Worm (Caenorhabditis elegans) whole organism, L3 larva: Measurements from ENCODE around the gene F57A10.2.
"Not testable (repeated sequence)": the region's sequence is repeated elsewhere in the genome, so short reads cannot be mapped to it uniquely, and the experiment has no call there.

ENCODE experiments used
- ZK546.5 ChIP-seq: sonication (generic microtip); optimal IDR thresholded peaks from 2 replicates; lab custom pipeline; 2017; ENCODE audit warnings: missing biosample characterization, missing genetic modification characterization
- aly-2 ChIP-seq: fragments of 150-350 bp; optimal IDR thresholded peaks from 2 replicates; lab custom pipeline; 2014; ENCODE audit warnings: missing biosample characterization, missing genetic modification characterization
- ama-1 ChIP-seq: fragments of 150-350 bp; optimal IDR thresholded peaks from 2 replicates; lab custom pipeline; 2018
- ceh-9 ChIP-seq: sonication (generic microtip); optimal IDR thresholded peaks from 2 replicates; lab custom pipeline; 2018; ENCODE audit warnings: missing biosample characterization, missing genetic modification characterization
- elt-2 ChIP-seq: sonication (generic microtip); optimal IDR thresholded peaks from 2 replicates; lab custom pipeline; 2016; ENCODE audit warnings: missing genetic modification reagents, mild to moderate bottlenecking, missing genetic modification characterization, missing compliant biosample characterization
- fkh-2 ChIP-seq: fragments of 150-350 bp; optimal IDR thresholded peaks from 2 replicates; lab custom pipeline; 2014; ENCODE audit warnings: missing biosample characterization, missing genetic modification reagents, missing genetic modification characterization
- mml-1 ChIP-seq: fragments of 150-350 bp; sonication (generic microtip); optimal IDR thresholded peaks from 3 replicates; lab custom pipeline; 2014; ENCODE audit warnings: missing biosample characterization, missing genetic modification characterization
- nfya-1 ChIP-seq: sonication (generic microtip); optimal IDR thresholded peaks from 2 replicates; lab custom pipeline; 2017; ENCODE audit warnings: missing genetic modification characterization, mild to moderate bottlenecking, missing compliant biosample characterization, antibody characterized with exemption, moderate library complexity; ENCODE audit not compliant: insufficient read depth
- nhr-11 ChIP-seq: fragments of 150-350 bp; optimal IDR thresholded peaks from 2 replicates; lab custom pipeline; 2014; ENCODE audit warnings: missing biosample characterization, missing genetic modification characterization
- nhr-28 ChIP-seq: fragments of 150-350 bp; optimal IDR thresholded peaks from 2 replicates; lab custom pipeline; 2014; ENCODE audit warnings: missing biosample characterization, missing genetic modification characterization
- nhr-43 ChIP-seq: sonication (generic microtip); optimal IDR thresholded peaks from 2 replicates; lab custom pipeline; 2016; ENCODE audit warnings: mild to moderate bottlenecking, missing genetic modification characterization, missing compliant biosample characterization; ENCODE audit not compliant: poor library complexity, severe bottlenecking
- nhr-76 ChIP-seq: fragments of 150-350 bp; sonication (generic microtip); optimal IDR thresholded peaks from 5 replicates; lab custom pipeline; 2014; ENCODE audit warnings: missing biosample characterization, missing genetic modification characterization
- skn-1 ChIP-seq: fragments of 150-350 bp; optimal IDR thresholded peaks from 2 replicates; lab custom pipeline; 2014; ENCODE audit warnings: missing biosample characterization, missing genetic modification characterization
- snpc-4 ChIP-seq: fragments of 150-350 bp; optimal IDR thresholded peaks from 2 replicates; lab custom pipeline; 2014; ENCODE audit warnings: missing biosample characterization, missing genetic modification characterization
- zag-1 ChIP-seq: fragments of 150-350 bp; optimal IDR thresholded peaks from 2 replicates; lab custom pipeline; 2014; ENCODE audit warnings: missing biosample characterization, missing genetic modification characterization
- ztf-4 ChIP-seq: fragments of 150-350 bp; optimal IDR thresholded peaks from 2 replicates; lab custom pipeline; 2014; ENCODE audit warnings: missing biosample characterization, missing genetic modification characterization

F57A10.2 gene

ce11 chrV:15811982-15812381 lies 45.6 kb downstream of the F57A10.2 start, which contains the start of gene nhr-282:
TSS of gene nhr-282 (plus strand) at chrV:15812282.
- not testable (repeated sequence) for TF ChIP-seq ztf-4 (tag; lab: Kevin White, UChicago); nhr-11; nhr-28 (tag; lab: Kevin White, UChicago)

- no peak for TF ChIP-seq ceh-9 (tag; lab: Kevin White, UChicago)
- TF ChIP-seq elt-2 (tag; lab: Kevin White, UChicago) = no peak
- TF ChIP-seq nhr-43 (tag; lab: Kevin White, UChicago) = no peak
- TF ChIP-seq ZK546.5 (tag; lab: Kevin White, UChicago) = no peak
- no peak for TF ChIP-seq zag-1 (tag; lab: Kevin White, UChicago)
- no peak for TF ChIP-seq aly-2
- no peak for TF ChIP-seq nhr-76 (tag; lab: Kevin White, UChicago)
- TF ChIP-seq ama-1 = no peak
- no peak for TF ChIP-seq nfya-1 (tag; lab: Kevin White, UChicago)
- TF ChIP-seq snpc-4 (tag; lab: Kevin White, UChicago) = no peak
- TF ChIP-seq skn-1 = no peak
- no peak for TF ChIP-seq fkh-2 (tag; lab: Kevin White, UChicago)
- TF ChIP-seq mml-1 (tag; lab: Kevin White, UChicago) = no peak
Observed at ce11 chrV:15815962-15816432, 49.6 kb downstream of the F57A10.2 start, which contains the start of the genes fbxa-69 and F54B8.4. TSS of gene fbxa-69 (minus strand) at chrV:15815971. TSS of gene F54B8.4 (plus strand) at chrV:15816382.
